Worm (Caenorhabditis elegans) whole organism, mixed stage, embryonic: ENCODE results near the gene dnc-2.

ENCODE experiments used
- M03D4.4 ChIP-seq: sonication (generic microtip); optimal IDR thresholded peaks from 2 replicates; lab custom pipeline; 2017; ENCODE audit warnings: mild to moderate bottlenecking, missing genetic modification characterization, missing compliant biosample characterization
- bed-3 ChIP-seq: fragments of 200-800 bp; sonication (Bioruptor generic); optimal IDR thresholded peaks from 3 replicates; lab custom pipeline; 2018; ENCODE audit warnings: mild to moderate bottlenecking, missing genetic modification characterization, moderate library complexity, missing compliant biosample characterization
- blmp-1 ChIP-seq: fragments of 150-350 bp; optimal IDR thresholded peaks from 2 replicates; lab custom pipeline; 2014; ENCODE audit warnings: missing biosample characterization, missing genetic modification characterization
- ceh-39 ChIP-seq: fragments of 150-350 bp; optimal IDR thresholded peaks from 2 replicates; lab custom pipeline; 2014; ENCODE audit warnings: missing biosample characterization, missing genetic modification characterization
- ceh-43 ChIP-seq: fragments of 200-800 bp; sonication (Bioruptor generic); optimal IDR thresholded peaks from 2 replicates; lab custom pipeline; 2018; ENCODE audit warnings: mild to moderate bottlenecking, missing genetic modification characterization, moderate library complexity, missing compliant biosample characterization
- ceh-83 ChIP-seq: fragments of 200-800 bp; sonication (Bioruptor generic); optimal IDR thresholded peaks from 2 replicates; lab custom pipeline; 2018; ENCODE audit warnings: mild to moderate bottlenecking, missing genetic modification characterization, missing compliant biosample characterization
- ces-1 ChIP-seq: fragments of 150-350 bp; optimal IDR thresholded peaks from 2 replicates; lab custom pipeline; 2014; ENCODE audit warnings: missing biosample characterization, missing genetic modification reagents, missing genetic modification characterization
- drap-1 ChIP-seq: fragments of 200-800 bp; sonication (Bioruptor generic); optimal IDR thresholded peaks from 3 replicates; lab custom pipeline; 2018; ENCODE audit warnings: mild to moderate bottlenecking, missing genetic modification characterization, missing compliant biosample characterization
- elt-1 ChIP-seq: sonication (generic microtip); optimal IDR thresholded peaks from 2 replicates; lab custom pipeline; 2017; ENCODE audit warnings: missing genetic modification characterization, mild to moderate bottlenecking, missing compliant biosample characterization, antibody characterized with exemption, moderate library complexity, borderline replicate concordance; ENCODE audit not compliant: insufficient read depth
- elt-3 ChIP-seq: fragments of 150-350 bp; optimal IDR thresholded peaks from 2 replicates; lab custom pipeline; 2014; ENCODE audit warnings: missing biosample characterization, missing genetic modification characterization
- flh-1 ChIP-seq: fragments of 200-800 bp; sonication (Bioruptor generic); optimal IDR thresholded peaks from 2 replicates; lab custom pipeline; 2018; ENCODE audit warnings: mild to moderate bottlenecking, missing genetic modification characterization, moderate library complexity, missing compliant biosample characterization
- ham-2 ChIP-seq: fragments of 200-800 bp; sonication (Bioruptor generic); optimal IDR thresholded peaks from 2 replicates; lab custom pipeline; 2018; ENCODE audit warnings: mild to moderate bottlenecking, missing genetic modification characterization, missing compliant biosample characterization
- lin-13 ChIP-seq: fragments of 150-350 bp; optimal IDR thresholded peaks from 2 replicates; lab custom pipeline; 2014; ENCODE audit warnings: missing biosample characterization, missing genetic modification characterization
- lin-32 ChIP-seq: fragments of 200-800 bp; sonication (Bioruptor generic); optimal IDR thresholded peaks from 2 replicates; lab custom pipeline; 2018; ENCODE audit warnings: mild to moderate bottlenecking, missing genetic modification characterization, missing compliant biosample characterization
- lsy-2 ChIP-seq: fragments of 150-350 bp; optimal IDR thresholded peaks from 2 replicates; lab custom pipeline; 2014; ENCODE audit warnings: missing biosample characterization, missing genetic modification characterization
- mab-5 ChIP-seq: fragments of 150-350 bp; optimal IDR thresholded peaks from 2 replicates; lab custom pipeline; 2014; ENCODE audit warnings: missing biosample characterization, missing genetic modification characterization
- mep-1 ChIP-seq: fragments of 150-350 bp; optimal IDR thresholded peaks from 2 replicates; lab custom pipeline; 2017; ENCODE audit warnings: missing biosample characterization, missing genetic modification reagents, missing genetic modification characterization, inconsistent platforms
- mls-2 ChIP-seq: sonication (generic microtip); optimal IDR thresholded peaks from 2 replicates; lab custom pipeline; 2016; ENCODE audit warnings: mild to moderate bottlenecking, missing genetic modification characterization, moderate library complexity, missing compliant biosample characterization
- nhr-2 ChIP-seq: fragments of 150-350 bp; optimal IDR thresholded peaks from 2 replicates; lab custom pipeline; 2014; ENCODE audit warnings: missing biosample characterization, missing genetic modification characterization
- nhr-237 ChIP-seq: fragments of 150-350 bp; optimal IDR thresholded peaks from 2 replicates; lab custom pipeline; 2014; ENCODE audit warnings: missing biosample characterization, missing genetic modification characterization
- nhr-28 ChIP-seq: fragments of 150-350 bp; optimal IDR thresholded peaks from 2 replicates; lab custom pipeline; 2014; ENCODE audit warnings: missing biosample characterization, missing genetic modification characterization
- nhr-76 ChIP-seq: sonication (generic microtip); optimal IDR thresholded peaks from 2 replicates; lab custom pipeline; 2017; ENCODE audit warnings: missing biosample characterization, missing genetic modification characterization
- pha-4 ChIP-seq: fragments of 150-350 bp; optimal IDR thresholded peaks from 2 replicates; lab custom pipeline; 2018; ENCODE audit warnings: missing biosample characterization, missing genetic modification reagents, missing genetic modification characterization
- sem-2 ChIP-seq: fragments of 200-800 bp; sonication (Bioruptor generic); optimal IDR thresholded peaks from 2 replicates; lab custom pipeline; 2018; ENCODE audit warnings: mild to moderate bottlenecking, missing genetic modification characterization, missing compliant biosample characterization
- snpc-4 ChIP-seq: fragments of 150-350 bp; optimal IDR thresholded peaks from 2 replicates; lab custom pipeline; 2014; ENCODE audit warnings: missing biosample characterization, missing genetic modification characterization
- sptf-1 ChIP-seq: sonication (generic microtip); optimal IDR thresholded peaks from 2 replicates; lab custom pipeline; 2017; ENCODE audit warnings: mild to moderate bottlenecking, missing genetic modification characterization, moderate library complexity, missing compliant biosample characterization
- tbx-8 ChIP-seq: fragments of 200-800 bp; sonication (Bioruptor generic); optimal IDR thresholded peaks from 2 replicates; lab custom pipeline; 2018; ENCODE audit warnings: mild to moderate bottlenecking, missing genetic modification characterization, moderate library complexity, missing compliant biosample characterization
- unc-120 ChIP-seq: sonication (generic microtip); optimal IDR thresholded peaks from 2 replicates; lab custom pipeline; 2017; ENCODE audit warnings: missing genetic modification characterization, missing compliant biosample characterization; ENCODE audit not compliant: poor library complexity, severe bottlenecking
- unc-39 ChIP-seq: fragments of 150-350 bp; optimal IDR thresholded peaks from 2 replicates; lab custom pipeline; 2014; ENCODE audit warnings: missing biosample characterization, missing genetic modification characterization
- unc-62 ChIP-seq: fragments of 150-350 bp; optimal IDR thresholded peaks from 2 replicates; lab custom pipeline; 2014; ENCODE audit warnings: missing biosample characterization, missing genetic modification reagents, missing genetic modification characterization
- zip-8 ChIP-seq: fragments of 150-350 bp; optimal IDR thresholded peaks from 2 replicates; lab custom pipeline; 2014; ENCODE audit warnings: missing biosample characterization, missing genetic modification characterization

The dnc-2 gene

ce11 chrIII:5964058-5964632 is 38.6 kb upstream of the dnc-2 start:
- no peak for TF ChIP-seq snpc-4 (tag; lab: Kevin White, UChicago)
- TF ChIP-seq bed-3 = no peak
- no peak for TF ChIP-seq flh-1 (GFP tag; lab: Kevin White, UChicago)
- TF ChIP-seq ceh-43 (GFP tag; lab: Kevin White, UChicago) = no peak
- TF ChIP-seq lin-32 (GFP tag; lab: Kevin White, UChicago) = no peak
- TF ChIP-seq elt-1 = no peak
- TF ChIP-seq unc-62 = no peak
- no peak for TF ChIP-seq nhr-28 (tag; lab: Kevin White, UChicago)
- TF ChIP-seq nhr-2 = no peak
- TF ChIP-seq elt-3 (tag; lab: Kevin White, UChicago) = no peak
- no peak for TF ChIP-seq pha-4 (tag; lab: Kevin White, UChicago)
- no peak for TF ChIP-seq lsy-2 (tag; lab: Kevin White, UChicago)
- TF ChIP-seq tbx-8 = no peak
- no peak for TF ChIP-seq nhr-237 (tag; lab: Kevin White, UChicago)
- no peak for TF ChIP-seq sem-2 (GFP tag; lab: Kevin White, UChicago)
- no peak for TF ChIP-seq zip-8 (tag; lab: Kevin White, UChicago)
- TF ChIP-seq M03D4.4 (tag; lab: Kevin White, UChicago) = no peak
- no peak for TF ChIP-seq ces-1

- no peak for TF ChIP-seq mls-2 (tag; lab: Kevin White, UChicago)
Observed at ce11 chrIII:5961560-5961959, 36.0 kb upstream of the dnc-2 start.

ce11 chrIII:5959049-5959448 is 33.5 kb upstream of the dnc-2 start:
- TF ChIP-seq unc-62 (no peak), unc-120 (tag; lab: Kevin White, UChicago) (no peak), drap-1 (GFP tag; lab: Kevin White, UChicago) (no peak), sem-2 (GFP tag; lab: Kevin White, UChicago) (no peak), mab-5 (tag; lab: Kevin White, UChicago) (no peak), lin-32 (GFP tag; lab: Kevin White, UChicago) (no peak), ceh-39 (peak; percentile 63), ham-2 (GFP tag; lab: Kevin White, UChicago) (peak; percentile 49), nhr-76 (tag; lab: Kevin White, UChicago) (no peak)

- no peak for TF ChIP-seq sptf-1
- no peak for TF ChIP-seq unc-120 (tag; lab: Kevin White, UChicago)
- no peak for TF ChIP-seq ham-2 (GFP tag; lab: Kevin White, UChicago)
- no peak for TF ChIP-seq pha-4 (tag; lab: Kevin White, UChicago)
- peak; percentile 9 for TF ChIP-seq ces-1
- no peak for TF ChIP-seq blmp-1 (tag; lab: Kevin White, UChicago)
- TF ChIP-seq mep-1 (tag; lab: Kevin White, UChicago) = peak; percentile 10
- TF ChIP-seq drap-1 (GFP tag; lab: Kevin White, UChicago) = no peak
- peak; percentile 22 for TF ChIP-seq mls-2 (tag; lab: Kevin White, UChicago)
- no peak for TF ChIP-seq sem-2 (GFP tag; lab: Kevin White, UChicago)
- TF ChIP-seq ceh-83 = no peak
- no peak for TF ChIP-seq lin-32 (GFP tag; lab: Kevin White, UChicago)
- TF ChIP-seq snpc-4 (tag; lab: Kevin White, UChicago) = no peak
- TF ChIP-seq ceh-39 = peak; percentile 100
- no peak for TF ChIP-seq M03D4.4 (tag; lab: Kevin White, UChicago)
Observed at ce11 chrIII:5958172-5958886, 32.8 kb upstream of the dnc-2 start, which contains the start of the genes nono-1 and nop-1. TSS of gene nono-1 (minus strand) at chrIII:5958246. TSS of gene nop-1 (plus strand) at chrIII:5958722.

- TF ChIP-seq tbx-8 = no peak
- TF ChIP-seq nhr-237 (tag; lab: Kevin White, UChicago) = no peak
- TF ChIP-seq pha-4 (tag; lab: Kevin White, UChicago) = no peak
- TF ChIP-seq bed-3 = no peak
- no peak for TF ChIP-seq flh-1 (GFP tag; lab: Kevin White, UChicago)
- no peak for TF ChIP-seq nhr-28 (tag; lab: Kevin White, UChicago)
- no peak for TF ChIP-seq sptf-1
- no peak for TF ChIP-seq unc-39 (tag; lab: Kevin White, UChicago)
- no peak for TF ChIP-seq lin-13 (tag; lab: Kevin White, UChicago)
- TF ChIP-seq ces-1 = no peak
- TF ChIP-seq drap-1 (GFP tag; lab: Kevin White, UChicago) = no peak
- TF ChIP-seq mls-2 (tag; lab: Kevin White, UChicago) = no peak
- TF ChIP-seq M03D4.4 (tag; lab: Kevin White, UChicago) = no peak
- no peak for TF ChIP-seq ceh-43 (GFP tag; lab: Kevin White, UChicago)
- TF ChIP-seq ceh-39 = no peak
- TF ChIP-seq snpc-4 (tag; lab: Kevin White, UChicago) = no peak
- TF ChIP-seq mab-5 (tag; lab: Kevin White, UChicago) = no peak
Observed at ce11 chrIII:5953913-5954290, 28.3 kb upstream of the dnc-2 start.
